Fruit fly (Drosophila melanogaster) whole organism, embryonic: ENCODE measurements around the gene Spt6.

Experiments used
- CG12071 ChIP-seq: fragments of 200-800 bp; sonication (Bioruptor generic); optimal IDR thresholded peaks from 3 replicates; lab custom pipeline; 2018; ENCODE audit warnings: missing biosample characterization, mild to moderate bottlenecking, missing genetic modification characterization
- CG14441 ChIP-seq: fragments of 200-800 bp; sonication (Bioruptor generic); IDR thresholded peaks from 2 replicates; pipeline ENCODE4 v1.3.6; 2022; ENCODE audit warnings: missing biosample characterization, missing genetic modification characterization
- CG16815 ChIP-seq: fragments of 200-800 bp; sonication (Bioruptor generic); optimal IDR thresholded peaks from 3 replicates; lab custom pipeline; 2017; ENCODE audit warnings: missing biosample characterization, mild to moderate bottlenecking, missing genetic modification characterization
- CG17359 ChIP-seq: fragments of 200-800 bp; sonication (Bioruptor generic); optimal IDR thresholded peaks from 3 replicates; lab custom pipeline; 2018; ENCODE audit warnings: missing biosample characterization, mild to moderate bottlenecking, missing genetic modification characterization, moderate library complexity
- CG17568 ChIP-seq: fragments of 200-800 bp; sonication (Bioruptor generic); optimal IDR thresholded peaks from 2 replicates; lab custom pipeline; 2018; ENCODE audit warnings: missing biosample characterization, mild to moderate bottlenecking, missing genetic modification characterization, moderate library complexity
- CG1792 ChIP-seq: fragments of 200-800 bp; sonication (Bioruptor generic); optimal IDR thresholded peaks from 2 replicates; lab custom pipeline; 2016; ENCODE audit warnings: missing biosample characterization, missing genetic modification characterization
- CG1832 ChIP-seq: fragments of 200-800 bp; sonication (Bioruptor generic); optimal IDR thresholded peaks from 2 replicates; lab custom pipeline; 2017; ENCODE audit warnings: missing biosample characterization, mild to moderate bottlenecking, missing genetic modification characterization, inconsistent platforms
- CG18619 ChIP-seq: fragments of 200-800 bp; sonication (Bioruptor generic); optimal IDR thresholded peaks from 3 replicates; lab custom pipeline; 2017; ENCODE audit warnings: missing biosample characterization, mild to moderate bottlenecking, missing genetic modification characterization
- CG2875 ChIP-seq: fragments of 200-800 bp; sonication (Bioruptor generic); optimal IDR thresholded peaks from 2 replicates; lab custom pipeline; 2017; ENCODE audit warnings: missing biosample characterization, mild to moderate bottlenecking, missing genetic modification characterization, missing genetic modification reagents
- CG30020 ChIP-seq: fragments of 200-800 bp; optimal IDR thresholded peaks from 2 replicates; lab custom pipeline; 2019; ENCODE audit warnings: missing biosample characterization, mild to moderate bottlenecking, missing genetic modification characterization, moderate library complexity
- CG34376 ChIP-seq: fragments of 200-800 bp; sonication (Bioruptor generic); optimal IDR thresholded peaks from 2 replicates; lab custom pipeline; 2018; ENCODE audit warnings: missing biosample characterization, mild to moderate bottlenecking, missing genetic modification characterization
- CG6765 ChIP-seq: fragments of 200-800 bp; sonication (Bioruptor generic); optimal IDR thresholded peaks from 3 replicates; lab custom pipeline; 2017; ENCODE audit warnings: missing biosample characterization, mild to moderate bottlenecking, missing genetic modification characterization
- Chrac-16 ChIP-seq: fragments of 200-800 bp; sonication (Bioruptor generic); optimal IDR thresholded peaks from 3 replicates; lab custom pipeline; 2016; ENCODE audit warnings: missing biosample characterization, missing genetic modification characterization
- D ChIP-seq, 2 experiments: fragments of 200-800 bp in 1 of 2; fragments of >200 bp in 1 of 2; sonication (Bioruptor generic) in 1 of 2; optimal IDR thresholded peaks; 2 replicates in 1 of 2; 3 replicates in 1 of 2; lab custom pipeline; 2017; ENCODE audit warnings: mild to moderate bottlenecking in 1 of 2, missing biosample characterization in 1 of 2, missing genetic modification characterization in 1 of 2, missing genetic modification reagents in 1 of 2
- Fer1 ChIP-seq: fragments of 200-800 bp; sonication (Bioruptor generic); optimal IDR thresholded peaks from 2 replicates; lab custom pipeline; 2017; ENCODE audit warnings: missing biosample characterization, mild to moderate bottlenecking, missing genetic modification characterization
- HmgD ChIP-seq: fragments of 200-800 bp; sonication (Bioruptor generic); optimal IDR thresholded peaks from 3 replicates; lab custom pipeline; 2016; ENCODE audit warnings: missing biosample characterization, missing genetic modification characterization
- Lhr ChIP-seq: fragments of 200-800 bp; sonication (Bioruptor generic); optimal IDR thresholded peaks from 3 replicates; lab custom pipeline; 2017; ENCODE audit warnings: mild to moderate bottlenecking, missing biosample characterization, missing genetic modification reagents, missing genetic modification characterization
- Neu2 ChIP-seq: fragments of 200-800 bp; sonication (Bioruptor generic); optimal IDR thresholded peaks from 3 replicates; lab custom pipeline; 2016; ENCODE audit warnings: missing biosample characterization, missing genetic modification characterization, borderline replicate concordance
- Oli ChIP-seq: fragments of 200-800 bp; sonication (Bioruptor generic); optimal IDR thresholded peaks from 2 replicates; lab custom pipeline; 2018; ENCODE audit warnings: missing biosample characterization, mild to moderate bottlenecking, missing genetic modification characterization, moderate library complexity
- PHDP ChIP-seq: fragments of 200-800 bp; sonication (Bioruptor generic); optimal IDR thresholded peaks from 3 replicates; lab custom pipeline; 2018; ENCODE audit warnings: missing biosample characterization, mild to moderate bottlenecking, missing genetic modification characterization, moderate library complexity
- Side ChIP-seq: fragments of 200-800 bp; sonication (Bioruptor generic); optimal IDR thresholded peaks from 2 replicates; lab custom pipeline; 2016; ENCODE audit warnings: missing biosample characterization, missing genetic modification characterization
- Sox102F ChIP-seq: fragments of 200-800 bp; sonication (Bioruptor generic); optimal IDR thresholded peaks from 2 replicates; lab custom pipeline; 2018; ENCODE audit warnings: missing biosample characterization, mild to moderate bottlenecking, missing genetic modification characterization, moderate library complexity
- Sry-β ChIP-seq: fragments of 200-800 bp; sonication (Bioruptor generic); optimal IDR thresholded peaks from 2 replicates; lab custom pipeline; 2018; ENCODE audit warnings: missing biosample characterization, mild to moderate bottlenecking, missing genetic modification characterization, moderate library complexity
- az2 ChIP-seq: fragments of 200-800 bp; sonication (Bioruptor generic); optimal IDR thresholded peaks from 3 replicates; lab custom pipeline; 2016; ENCODE audit warnings: missing biosample characterization, missing genetic modification characterization
- bsh ChIP-seq, 2 experiments: fragments of 200-800 bp; sonication (Bioruptor generic); optimal IDR thresholded peaks; 2 replicates each; lab custom pipeline; 2017 to 2018; ENCODE audit warnings: mild to moderate bottlenecking in 2 of 2, missing biosample characterization in 2 of 2, missing genetic modification characterization in 2 of 2, moderate library complexity in 1 of 2
- cg ChIP-seq: fragments of 200-800 bp; sonication (Bioruptor generic); optimal IDR thresholded peaks from 3 replicates; lab custom pipeline; 2019; ENCODE audit warnings: missing biosample characterization, mild to moderate bottlenecking, missing genetic modification characterization, moderate library complexity
- chm ChIP-seq: fragments of 200-800 bp; sonication (Bioruptor generic); IDR thresholded peaks from 2 replicates; pipeline ENCODE4 v1.3.6; 2022; ENCODE audit warnings: missing biosample characterization, missing genetic modification characterization
- dm ChIP-seq: fragments of 200-800 bp; sonication (Bioruptor generic); optimal IDR thresholded peaks from 3 replicates; lab custom pipeline; 2016; ENCODE audit warnings: missing biosample characterization, missing genetic modification characterization
- dmrt99B ChIP-seq: fragments of 200-800 bp; sonication (Bioruptor generic); optimal IDR thresholded peaks from 2 replicates; lab custom pipeline; 2018; ENCODE audit warnings: missing biosample characterization, mild to moderate bottlenecking, missing genetic modification characterization, moderate library complexity
- eve ChIP-seq, 2 experiments: fragments of >200 bp; optimal IDR thresholded peaks; 2 replicates each; lab custom pipeline; 2017; ENCODE audit warnings: missing biosample characterization in 2 of 2, missing genetic modification characterization in 2 of 2
- fd96Cb ChIP-seq: fragments of 200-800 bp; sonication (Bioruptor generic); optimal IDR thresholded peaks from 2 replicates; lab custom pipeline; 2018; ENCODE audit warnings: missing biosample characterization, mild to moderate bottlenecking, missing genetic modification characterization, moderate library complexity
- h ChIP-seq: fragments of >200 bp; optimal IDR thresholded peaks from 2 replicates; lab custom pipeline; 2017
- hkb ChIP-seq, 2 experiments: fragments of 200-800 bp in 1 of 2; fragments of >200 bp in 1 of 2; sonication (Bioruptor generic) in 1 of 2; IDR thresholded peaks in 1 of 2; optimal IDR thresholded peaks in 1 of 2; 2 replicates each; pipeline versions ENCODE4 v1.3.6 to Lab custom; 2017 to 2022; ENCODE audit warnings: missing biosample characterization in 1 of 2, missing genetic modification characterization in 1 of 2
- ken ChIP-seq: fragments of 200-800 bp; sonication (Bioruptor generic); IDR thresholded peaks from 3 replicates; pipeline ENCODE4 v1.3.6; 2022; ENCODE audit warnings: missing biosample characterization, missing genetic modification characterization
- knrl ChIP-seq: fragments of 200-800 bp; sonication (Bioruptor generic); IDR thresholded peaks from 3 replicates; pipeline ENCODE4 v1.3.6; 2022; ENCODE audit warnings: missing biosample characterization, missing genetic modification characterization; ENCODE audit not compliant: partially characterized antibody
- lab ChIP-seq: fragments of 200-800 bp; sonication (Bioruptor generic); optimal IDR thresholded peaks from 3 replicates; lab custom pipeline; 2017; ENCODE audit warnings: missing biosample characterization, missing genetic modification characterization, mild to moderate bottlenecking, moderate library complexity, missing genetic modification reagents
- lmd ChIP-seq: fragments of 200-800 bp; sonication (Bioruptor generic); IDR thresholded peaks from 2 replicates; pipeline ENCODE4 v1.3.6; 2022; ENCODE audit warnings: missing biosample characterization, missing genetic modification characterization
- lola ChIP-seq, 3 experiments: fragments of >200 bp in 2 of 3; fragments of 200-800 bp in 1 of 3; sonication (Bioruptor generic) in 1 of 3; optimal IDR thresholded peaks; 2 replicates each; lab custom pipeline; 2017 to 2019; ENCODE audit warnings: missing biosample characterization in 3 of 3, missing genetic modification characterization in 3 of 3, mild to moderate bottlenecking in 1 of 3, moderate library complexity in 1 of 3
- maf-S ChIP-seq: fragments of 200-800 bp; sonication (Bioruptor generic); optimal IDR thresholded peaks from 2 replicates; lab custom pipeline; 2016; ENCODE audit warnings: missing biosample characterization, missing genetic modification characterization
- mam ChIP-seq: fragments of 200-800 bp; sonication (Bioruptor generic); optimal IDR thresholded peaks from 3 replicates; lab custom pipeline; 2016; ENCODE audit warnings: missing biosample characterization, missing genetic modification characterization
- nerfin-2 ChIP-seq: fragments of 200-800 bp; sonication (Bioruptor generic); IDR thresholded peaks from 2 replicates; pipeline ENCODE4 v1.3.6; 2022; ENCODE audit warnings: missing biosample characterization, missing genetic modification characterization; ENCODE audit not compliant: partially characterized antibody
- pan ChIP-seq, 4 experiments: fragments of >200 bp in 3 of 4; fragments of 200-800 bp in 1 of 4; sonication (Bioruptor generic) in 1 of 4; optimal IDR thresholded peaks in 3 of 4; IDR thresholded peaks in 1 of 4; 2 replicates each; pipeline versions ENCODE4 v1.3.6 to Lab custom; 2017 to 2022; ENCODE audit warnings: missing biosample characterization in 2 of 4, missing genetic modification characterization in 2 of 4, mixed read lengths in 1 of 4
- pnt ChIP-seq: fragments of 200-800 bp; sonication (Bioruptor generic); optimal IDR thresholded peaks from 3 replicates; lab custom pipeline; 2016; ENCODE audit warnings: missing biosample characterization, missing genetic modification characterization
- run ChIP-seq: fragments of 200-800 bp; sonication (Bioruptor generic); optimal IDR thresholded peaks from 3 replicates; lab custom pipeline; 2018; ENCODE audit warnings: missing biosample characterization, mild to moderate bottlenecking, missing genetic modification characterization
- sr ChIP-seq: fragments of 200-800 bp; sonication (Bioruptor generic); IDR thresholded peaks from 3 replicates; pipeline ENCODE4 v1.3.6; 2022; ENCODE audit warnings: missing biosample characterization, missing genetic modification characterization
- tio ChIP-seq: fragments of 200-800 bp; sonication (Bioruptor generic); optimal IDR thresholded peaks from 2 replicates; lab custom pipeline; 2017; ENCODE audit warnings: missing biosample characterization, missing genetic modification characterization, inconsistent platforms
- toy ChIP-seq: fragments of 200-800 bp; sonication (Bioruptor generic); IDR thresholded peaks from 2 replicates; pipeline ENCODE4 v1.3.6; 2022; ENCODE audit warnings: missing biosample characterization, missing genetic modification characterization
- tx ChIP-seq: fragments of 200-800 bp; sonication (Bioruptor generic); optimal IDR thresholded peaks from 2 replicates; lab custom pipeline; 2016; ENCODE audit warnings: missing biosample characterization, missing genetic modification characterization
- vvl ChIP-seq: fragments of 200-800 bp; sonication (Bioruptor generic); IDR thresholded peaks from 2 replicates; pipeline ENCODE4 v1.3.6; 2022; ENCODE audit warnings: missing biosample characterization, missing genetic modification characterization

The Spt6 gene

dm6 chrX:6310408-6310807 is 42.8 kb downstream of the Spt6 start (continued):
- peak; percentile 48 for TF ChIP-seq lab (GFP tag; lab: Kevin White, UChicago)
- no peak for TF ChIP-seq CG34376 (GFP tag; lab: Kevin White, UChicago)
- peak; percentile 31 for TF ChIP-seq CG12071
- peak; percentile 6 for TF ChIP-seq Oli (tag; lab: Kevin White, UChicago)
- no peak for TF ChIP-seq CG16815
- peak; percentile 42 for TF ChIP-seq CG17359 (tag; lab: Kevin White, UChicago)
- peak in 1 of 2 experiments; percentile 57 for TF ChIP-seq eve (GFP tag; optimal IDR thresholded peaks at IDR 0.05; lab: Kevin White, UChicago)
- no peak for TF ChIP-seq lmd (GFP tag; lab: Robert Waterston, UW)
- TF ChIP-seq Chrac-16 (GFP tag; lab: Kevin White, UChicago): no peak
- no peak for TF ChIP-seq mam
- TF ChIP-seq D (optimal IDR thresholded peaks at IDR 0.05; lab: Kevin White, UChicago): no peak
- no peak for TF ChIP-seq D (GFP tag; optimal IDR thresholded peaks at IDR 0.05; lab: Kevin White, UChicago)
- TF ChIP-seq vvl (GFP tag; lab: Robert Waterston, UW): no peak
- no peak for TF ChIP-seq cg (GFP tag; lab: Kevin White, UChicago)
- TF ChIP-seq Sry-β: no peak
- peak; percentile 53 for TF ChIP-seq Sox102F
- no peak for TF ChIP-seq HmgD
- no peak for TF ChIP-seq sr (GFP tag; lab: Robert Waterston, UW)
- no peak for TF ChIP-seq tio (GFP tag; lab: Kevin White, UChicago)
- no peak for TF ChIP-seq CG1832 (GFP tag; lab: Kevin White, UChicago)
- TF ChIP-seq Neu2 (GFP tag; lab: Kevin White, UChicago): no peak
- no peak for TF ChIP-seq PHDP (tag; lab: Kevin White, UChicago)
- TF ChIP-seq h (lab: Kevin White, UChicago): no peak
- no peak for TF ChIP-seq chm
- TF ChIP-seq CG1792 (GFP tag; lab: Kevin White, UChicago): peak; percentile 8
- TF ChIP-seq toy (GFP tag; lab: Robert Waterston, UW): no peak
- no peak for TF ChIP-seq Side
- TF ChIP-seq ken: no peak
- peak; percentile 37; the same call in 1 of the 2 replicates for TF ChIP-seq CG14441 (GFP tag; lab: Robert Waterston, UW)
- no peak for TF ChIP-seq tx (GFP tag; lab: Kevin White, UChicago)
- no peak for TF ChIP-seq hkb (optimal IDR thresholded peaks at IDR 0.05; lab: Kevin White, UChicago)
- TF ChIP-seq hkb (GFP tag; IDR thresholded peaks at IDR 0.05; lab: Robert Waterston, UW): no peak
- TF ChIP-seq CG17568 (GFP tag; lab: Kevin White, UChicago): no peak
- no peak for TF ChIP-seq CG18619 (GFP tag; lab: Kevin White, UChicago)
- no peak for TF ChIP-seq CG6765 (GFP tag; lab: Kevin White, UChicago)
- TF ChIP-seq maf-S: no peak
- TF ChIP-seq nerfin-2 (GFP tag; lab: Robert Waterston, UW): no peak
- TF ChIP-seq dmrt99B: peak; percentile 51
- no peak for TF ChIP-seq dm (GFP tag; lab: Kevin White, UChicago)
- TF ChIP-seq pan (optimal IDR thresholded peaks at IDR 0.05; lab: Kevin White, UChicago): no peak
- peak in 1 of 2 experiments; percentile 54 for TF ChIP-seq pan (GFP tag; optimal IDR thresholded peaks at IDR 0.05 in 1 of 2, IDR thresholded peaks at IDR 0.05 in 1 of 2)
- no peak for TF ChIP-seq run (tag; lab: Kevin White, UChicago)
- TF ChIP-seq bsh (GFP tag; optimal IDR thresholded peaks at IDR 0.05; lab: Kevin White, UChicago): peak in 1 of 2 experiments; percentile 36
- no peak for TF ChIP-seq knrl (GFP tag; lab: Robert Waterston, UW)
- no peak for TF ChIP-seq CG2875 (GFP tag; lab: Kevin White, UChicago)
- TF ChIP-seq CG30020: no peak
- no peak for TF ChIP-seq lola (GFP tag; optimal IDR thresholded peaks at IDR 0.05; lab: Kevin White, UChicago)
- TF ChIP-seq fd96Cb (tag; lab: Kevin White, UChicago): peak; percentile 29
- no peak for TF ChIP-seq Lhr
- peak; percentile 22 for TF ChIP-seq Fer1 (GFP tag; lab: Kevin White, UChicago)
- TF ChIP-seq pnt (GFP tag; lab: Kevin White, UChicago): no peak
- no peak for TF ChIP-seq az2 (GFP tag; lab: Kevin White, UChicago)
